Worm (Caenorhabditis elegans) whole organism, midembryonic: ENCODE data around the gene Y39B6A.3.

Experiments used
- T22C8.4 ChIP-seq: fragments of 200-800 bp; sonication (Bioruptor generic); IDR thresholded peaks from 2 replicates; pipeline ENCODE4 v1.3.6; 2022; ENCODE audit warnings: missing genetic modification characterization, missing compliant biosample characterization
- flt-1 ChIP-seq: fragments of 200-800 bp; sonication (Bioruptor generic); IDR thresholded peaks from 2 replicates; pipeline ENCODE4 v1.3.6; 2022; ENCODE audit warnings: missing genetic modification characterization, missing compliant biosample characterization
- klf-2 ChIP-seq: fragments of 200-800 bp; sonication (Bioruptor generic); conservative IDR thresholded peaks from 2 replicates; pipeline ENCODE4 v1.3.6; 2022; ENCODE audit warnings: missing genetic modification reagents, missing genetic modification characterization, missing compliant biosample characterization
- med-1 ChIP-seq: sonication (generic microtip); optimal IDR thresholded peaks from 2 replicates; lab custom pipeline; 2017; ENCODE audit warnings: missing genetic modification characterization, mild to moderate bottlenecking, missing compliant biosample characterization, antibody characterized with exemption, missing genetic modification reagents; ENCODE audit not compliant: insufficient read depth
- ref-1 ChIP-seq: fragments of 200-800 bp; sonication (Bioruptor generic); conservative IDR thresholded peaks from 2 replicates; pipeline ENCODE4 v1.3.6; 2022; ENCODE audit warnings: missing genetic modification reagents, missing genetic modification characterization, missing compliant biosample characterization
- tab-1 ChIP-seq: fragments of 200-800 bp; sonication (Bioruptor generic); IDR thresholded peaks from 2 replicates; pipeline ENCODE4 v1.3.6; 2022; ENCODE audit warnings: missing genetic modification characterization, missing compliant biosample characterization
- ztf-23 ChIP-seq: fragments of 200-800 bp; sonication (Bioruptor generic); IDR thresholded peaks from 2 replicates; pipeline ENCODE4 v1.3.6; 2022; ENCODE audit warnings: missing genetic modification reagents, missing genetic modification characterization, missing compliant biosample characterization

ce11 chrV:19201190-19201589 is 11.4 kb upstream of the Y39B6A.3 start:
- no peak for TF ChIP-seq T22C8.4 (GFP tag; lab: Robert Waterston, UW)
- TF ChIP-seq med-1 (GFP tag; lab: Kevin White, UChicago) = no peak
- TF ChIP-seq ref-1 = no peak
- TF ChIP-seq klf-2 (GFP tag; lab: Robert Waterston, UW) = no peak
- no peak for TF ChIP-seq flt-1
- TF ChIP-seq ztf-23 (GFP tag; lab: Robert Waterston, UW) = no peak
- TF ChIP-seq tab-1 (GFP tag; lab: Robert Waterston, UW) = no peak
